ENCODE assay signal across 3 worm cellular contexts in the genomic region with DNA sequence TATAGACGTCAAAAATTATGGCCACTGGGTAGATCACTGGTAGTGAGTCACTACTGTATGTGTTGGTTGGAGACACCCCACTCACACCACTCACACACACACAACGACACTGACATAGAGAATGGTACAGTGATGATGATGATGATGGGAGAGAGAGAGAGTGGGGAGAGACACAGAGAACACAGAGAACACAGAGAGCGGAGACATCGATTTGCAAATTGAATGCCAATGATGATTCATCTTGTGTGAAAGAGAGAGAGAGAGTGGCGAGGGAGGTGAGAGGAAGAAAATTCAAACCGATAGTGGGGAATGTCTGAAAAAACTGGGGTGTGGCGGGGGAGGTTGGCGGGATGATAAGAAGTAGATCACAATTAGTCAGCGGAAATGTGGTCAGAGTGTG.
TF ChIP-seq lines count a peak whose summit lies in the region.

No protein-coding gene starts in this region.

TF ChIP-seq in whole organism, L1 larva, 84 proteins besides CTCF, POLR2A, EP300 and RAD21 (continued from another document):
- TF ChIP-seq lsy-2 (tag; optimal IDR thresholded peaks at IDR 0.05; lab: Kevin White, UChicago) (peak; percentile 38 to 52), unc-98 (GFP tag; IDR thresholded peaks at IDR 0.05; lab: Robert Waterston, UW) (no peak), ztf-4 (tag; optimal IDR thresholded peaks at IDR 0.05; lab: Kevin White, UChicago) (peak; percentile 14), C16A3.4 (tag; optimal IDR thresholded peaks at IDR 0.05; lab: Kevin White, UChicago) (peak; percentile 15), skn-1 (tag; optimal IDR thresholded peaks at IDR 0.05; lab: Kevin White, UChicago) (peak; percentile 71), nhr-90 (tag; optimal IDR thresholded peaks at IDR 0.05; lab: Kevin White, UChicago; ENCODE audit: poor library complexity) (peak; percentile 61), lin-14 (GFP tag; optimal IDR thresholded peaks at IDR 0.05; lab: Kevin White, UChicago) (peak; percentile 75), nhr-71 (tag; optimal IDR thresholded peaks at IDR 0.05; lab: Kevin White, UChicago) (peak; percentile 65), tlp-1 (tag; optimal IDR thresholded peaks at IDR 0.05; lab: Kevin White, UChicago) (no peak), egl-27 (tag; optimal IDR thresholded peaks at IDR 0.05; lab: Kevin White, UChicago) (no peak)

TF ChIP-seq in whole organism, L2 larva, 48 proteins besides CTCF, POLR2A, EP300 and RAD21 (continued from another document):
- TF ChIP-seq mbf-1 (tag; optimal IDR thresholded peaks at IDR 0.05; lab: Kevin White, UChicago): no peak
- no peak for TF ChIP-seq unc-55 (GFP tag; optimal IDR thresholded peaks at IDR 0.05; lab: Kevin White, UChicago)
- TF ChIP-seq ztf-11 (tag; optimal IDR thresholded peaks at IDR 0.05; lab: Kevin White, UChicago): no peak
- TF ChIP-seq lin-39 (tag; optimal IDR thresholded peaks at IDR 0.05; lab: Kevin White, UChicago): no peak
- TF ChIP-seq egl-27 (tag; optimal IDR thresholded peaks at IDR 0.05; lab: Kevin White, UChicago): no peak
- TF ChIP-seq nhr-10 (tag; optimal IDR thresholded peaks at IDR 0.05; lab: Kevin White, UChicago): no peak
- no peak for TF ChIP-seq ama-1 (optimal IDR thresholded peaks at IDR 0.05; lab: Kevin White, UChicago)
- no peak for TF ChIP-seq sem-4 (tag; optimal IDR thresholded peaks at IDR 0.05; lab: Kevin White, UChicago)
- no peak for TF ChIP-seq unc-62 (GFP tag; optimal IDR thresholded peaks at IDR 0.05; lab: Kevin White, UChicago)
- no peak for TF ChIP-seq unc-39 (tag; optimal IDR thresholded peaks at IDR 0.05; lab: Kevin White, UChicago)
- TF ChIP-seq nhr-23 (tag; optimal IDR thresholded peaks at IDR 0.05; lab: Kevin White, UChicago): no peak
- TF ChIP-seq lsy-2 (tag; optimal IDR thresholded peaks at IDR 0.05; lab: Kevin White, UChicago): peak in 1 of 2 experiments; percentile 43
- TF ChIP-seq ztf-1 (GFP tag; conservative IDR thresholded peaks at IDR 0.05; lab: Robert Waterston, UW): no peak
- TF ChIP-seq gmeb-1 (tag; optimal IDR thresholded peaks at IDR 0.05; lab: Kevin White, UChicago): no peak
- no peak for TF ChIP-seq nhr-237 (tag; optimal IDR thresholded peaks at IDR 0.05; lab: Kevin White, UChicago)
- TF ChIP-seq ztf-4 (tag; optimal IDR thresholded peaks at IDR 0.05; lab: Kevin White, UChicago): peak; percentile 51
- no peak for TF ChIP-seq peb-1 (tag; optimal IDR thresholded peaks at IDR 0.05; lab: Kevin White, UChicago)
- no peak for TF ChIP-seq nhr-11 (tag; optimal IDR thresholded peaks at IDR 0.05; lab: Kevin White, UChicago)
- no peak for TF ChIP-seq nhr-77 (tag; optimal IDR thresholded peaks at IDR 0.05; lab: Kevin White, UChicago)

TF ChIP-seq in whole organism, L4 larva, 104 proteins besides CTCF, POLR2A, EP300 and RAD21 (continued from another document):
- TF ChIP-seq nhr-10 (tag; optimal IDR thresholded peaks at IDR 0.05; lab: Kevin White, UChicago) (peak; percentile 25), fos-1 (tag; optimal IDR thresholded peaks at IDR 0.05; lab: Kevin White, UChicago) (peak; percentile 40), hlh-30 (tag; optimal IDR thresholded peaks at IDR 0.05; lab: Kevin White, UChicago; ENCODE audit: insufficient read depth) (peak; percentile 70), mep-1 (tag; optimal IDR thresholded peaks at IDR 0.05; lab: Kevin White, UChicago) (peak; percentile 86), T26A8.4 (GFP tag; IDR thresholded peaks at IDR 0.05; lab: Robert Waterston, UW) (0 out of 2 replicates have a peak, but pooled peaks have one; percentile 38), nhr-25 (tag; optimal IDR thresholded peaks at IDR 0.05; lab: Kevin White, UChicago; ENCODE audit: borderline replicate concordance, insufficient read depth) (peak; percentile 76), dve-1 (tag; optimal IDR thresholded peaks at IDR 0.05; lab: Kevin White, UChicago; ENCODE audit: insufficient read depth) (peak; percentile 84), cey-2 (tag; optimal IDR thresholded peaks at IDR 0.05; lab: Kevin White, UChicago; ENCODE audit: borderline replicate concordance, insufficient read depth) (peak; percentile 2), set-16 (GFP tag; IDR thresholded peaks at IDR 0.05; lab: Robert Waterston, UW) (0 out of 2 replicates have a peak, but pooled peaks have one; percentile 6), jun-1 (tag; optimal IDR thresholded peaks at IDR 0.05; lab: Kevin White, UChicago) (peak; percentile 76), fkh-10 (GFP tag; optimal IDR thresholded peaks at IDR 0.05; lab: Kevin White, UChicago) (no peak), lin-38 (GFP tag; IDR thresholded peaks at IDR 0.05; lab: Robert Waterston, UW) (peak; percentile 28; the same call in 1 of the 2 replicates), unc-62 (GFP tag; optimal IDR thresholded peaks at IDR 0.05 in 1 of 2; lab: Kevin White, UChicago) (peak in 1 of 2 experiments; percentile 99), unc-62 (tag; optimal IDR thresholded peaks at IDR 0.05; lab: Kevin White, UChicago) (no peak)
TF ChIP-seq in whole organism, L4 larva: peak in this region for 32.
